Worm (Caenorhabditis elegans) whole organism, L1 larva: ENCODE results near the gene clec-243.

Source experiments
- C04F5.9 ChIP-seq: sonication (generic microtip); optimal IDR thresholded peaks from 2 replicates; lab custom pipeline; 2016; ENCODE audit warnings: missing genetic modification characterization, missing compliant biosample characterization
- C16A3.4 ChIP-seq: fragments of 150-350 bp; optimal IDR thresholded peaks from 2 replicates; lab custom pipeline; 2014; ENCODE audit warnings: missing biosample characterization, missing genetic modification characterization
- aly-2 ChIP-seq: fragments of 150-350 bp; optimal IDR thresholded peaks from 2 replicates; lab custom pipeline; 2014; ENCODE audit warnings: missing biosample characterization, missing genetic modification characterization
- ama-1 ChIP-seq: fragments of 150-350 bp; optimal IDR thresholded peaks from 2 replicates; lab custom pipeline; 2014
- ceh-63 ChIP-seq: fragments of 200-800 bp; sonication (Bioruptor generic); optimal IDR thresholded peaks from 2 replicates; lab custom pipeline; 2018; ENCODE audit warnings: mild to moderate bottlenecking, missing genetic modification characterization, missing compliant biosample characterization
- ceh-8 ChIP-seq: fragments of 200-800 bp; sonication (Bioruptor generic); optimal IDR thresholded peaks from 2 replicates; lab custom pipeline; 2018; ENCODE audit warnings: mild to moderate bottlenecking, missing genetic modification characterization, moderate library complexity, missing compliant biosample characterization
- ceh-90 ChIP-seq: sonication (generic microtip); optimal IDR thresholded peaks from 2 replicates; lab custom pipeline; 2016; ENCODE audit warnings: missing genetic modification characterization, missing compliant biosample characterization
- dpl-1 ChIP-seq, 3 experiments: fragments of 150-350 bp in 2 of 3; sonication (generic microtip) in 1 of 3; optimal IDR thresholded peaks; 2 replicates each; lab custom pipeline; 2014 to 2017; ENCODE audit warnings: missing biosample characterization in 3 of 3, missing genetic modification characterization in 3 of 3, missing genetic modification reagents in 3 of 3
- efl-1 ChIP-seq, 4 experiments: fragments of 150-350 bp; optimal IDR thresholded peaks in 3 of 4; peaks in 1 of 4; 1 replicate in 1 of 4; 2 replicates in 3 of 4; lab custom pipeline; 2014; ENCODE audit warnings: missing biosample characterization in 2 of 4, missing genetic modification characterization in 2 of 4, missing genetic modification reagents in 2 of 4
- egl-13 ChIP-seq: sonication (generic microtip); optimal IDR thresholded peaks from 2 replicates; lab custom pipeline; 2016; ENCODE audit warnings: missing genotype, missing genetic modification reagents, missing genetic modification characterization, missing compliant biosample characterization
- fkh-10 ChIP-seq: sonication (generic microtip); optimal IDR thresholded peaks from 2 replicates; lab custom pipeline; 2017; ENCODE audit warnings: missing biosample characterization, missing genetic modification reagents, missing genetic modification characterization
- fkh-4 ChIP-seq: sonication (generic microtip); optimal IDR thresholded peaks from 2 replicates; lab custom pipeline; 2016; ENCODE audit warnings: missing compliant biosample characterization, missing genetic modification characterization, borderline replicate concordance
- fkh-8 ChIP-seq: sonication (generic microtip); optimal IDR thresholded peaks from 2 replicates; lab custom pipeline; 2016; ENCODE audit warnings: mild to moderate bottlenecking, missing genetic modification characterization, missing compliant biosample characterization
- grh-1 ChIP-seq: fragments of 200-800 bp; sonication (Bioruptor generic); IDR thresholded peaks from 2 replicates; pipeline ENCODE4 v1.3.6; 2022; ENCODE audit warnings: missing genetic modification reagents, missing genetic modification characterization, missing compliant biosample characterization
- hlh-4 ChIP-seq: sonication (generic microtip); optimal IDR thresholded peaks from 2 replicates; lab custom pipeline; 2016; ENCODE audit warnings: mild to moderate bottlenecking, missing genetic modification characterization, missing compliant biosample characterization
- irx-1 ChIP-seq: sonication (generic microtip); optimal IDR thresholded peaks from 2 replicates; lab custom pipeline; 2016; ENCODE audit warnings: missing genetic modification characterization, missing compliant biosample characterization
- lin-13 ChIP-seq: fragments of 150-350 bp; optimal IDR thresholded peaks from 2 replicates; lab custom pipeline; 2014; ENCODE audit warnings: missing biosample characterization, missing genetic modification reagents, missing genetic modification characterization
- lin-15B ChIP-seq: fragments of 150-350 bp; sonication (generic microtip); optimal IDR thresholded peaks from 3 replicates; lab custom pipeline; 2014; ENCODE audit warnings: missing biosample characterization, missing genetic modification characterization
- lin-35 ChIP-seq, 2 experiments: fragments of 150-350 bp; optimal IDR thresholded peaks; 2 replicates each; lab custom pipeline; 2014; ENCODE audit warnings: missing biosample characterization in 2 of 2, missing genetic modification characterization in 2 of 2, missing genetic modification reagents in 2 of 2
- lir-3 ChIP-seq: sonication (generic microtip); optimal IDR thresholded peaks from 2 replicates; lab custom pipeline; 2016; ENCODE audit warnings: mild to moderate bottlenecking, missing genetic modification characterization, moderate library complexity, missing compliant biosample characterization; ENCODE audit not compliant: poor library complexity
- lsy-2 ChIP-seq, 2 experiments: fragments of 150-350 bp; optimal IDR thresholded peaks; 2 replicates each; lab custom pipeline; 2014; ENCODE audit warnings: missing biosample characterization in 2 of 2, missing genetic modification characterization in 2 of 2
- mab-9 ChIP-seq: fragments of 200-800 bp; sonication (Bioruptor generic); IDR thresholded peaks from 2 replicates; pipeline ENCODE4 v1.3.6; 2022; ENCODE audit warnings: missing genetic modification reagents, missing genetic modification characterization, missing compliant biosample characterization
- nhr-12 ChIP-seq: sonication (generic microtip); optimal IDR thresholded peaks from 2 replicates; lab custom pipeline; 2017; ENCODE audit warnings: missing biosample characterization, missing genetic modification characterization
- nhr-71 ChIP-seq: sonication (generic microtip); optimal IDR thresholded peaks from 2 replicates; lab custom pipeline; 2016; ENCODE audit warnings: mild to moderate bottlenecking, missing genetic modification characterization, moderate library complexity, missing compliant biosample characterization
- nhr-77 ChIP-seq: fragments of 150-350 bp; optimal IDR thresholded peaks from 2 replicates; lab custom pipeline; 2014; ENCODE audit warnings: missing biosample characterization, missing genetic modification characterization
- pax-3 ChIP-seq: fragments of 200-800 bp; sonication (Bioruptor generic); optimal IDR thresholded peaks from 2 replicates; lab custom pipeline; 2018; ENCODE audit warnings: mild to moderate bottlenecking, missing genetic modification characterization, moderate library complexity, missing compliant biosample characterization
- pqm-1 ChIP-seq: sonication (generic microtip); optimal IDR thresholded peaks from 3 replicates; lab custom pipeline; 2017; ENCODE audit warnings: missing biosample characterization, missing genetic modification characterization
- skn-1 ChIP-seq: fragments of 150-350 bp; optimal IDR thresholded peaks from 2 replicates; lab custom pipeline; 2014; ENCODE audit warnings: missing biosample characterization, missing genetic modification characterization
- sox-4 ChIP-seq: sonication (generic microtip); optimal IDR thresholded peaks from 2 replicates; lab custom pipeline; 2016; ENCODE audit warnings: missing genetic modification characterization, missing compliant biosample characterization
- tlp-1 ChIP-seq: fragments of 150-350 bp; optimal IDR thresholded peaks from 2 replicates; lab custom pipeline; 2014; ENCODE audit warnings: missing biosample characterization, missing genetic modification characterization
- unc-30 ChIP-seq: sonication (generic microtip); optimal IDR thresholded peaks from 2 replicates; lab custom pipeline; 2017; ENCODE audit warnings: missing biosample characterization, missing genetic modification characterization
- unc-86 ChIP-seq: sonication (generic microtip); optimal IDR thresholded peaks from 2 replicates; lab custom pipeline; 2016; ENCODE audit warnings: missing genetic modification characterization, missing compliant biosample characterization
- unc-98 ChIP-seq: fragments of 200-800 bp; sonication (Bioruptor generic); IDR thresholded peaks from 2 replicates; pipeline ENCODE4 v1.3.6; 2022; ENCODE audit warnings: missing genetic modification characterization, missing compliant biosample characterization
- xbp-1 ChIP-seq: sonication (generic microtip); optimal IDR thresholded peaks from 2 replicates; lab custom pipeline; 2016; ENCODE audit warnings: missing genetic modification characterization, missing compliant biosample characterization
- zag-1 ChIP-seq: fragments of 150-350 bp; optimal IDR thresholded peaks from 2 replicates; lab custom pipeline; 2014; ENCODE audit warnings: missing biosample characterization, missing genetic modification characterization
- ztf-4 ChIP-seq: fragments of 150-350 bp; optimal IDR thresholded peaks from 2 replicates; lab custom pipeline; 2014; ENCODE audit warnings: missing biosample characterization, missing genetic modification characterization

clec-243 gene

ce11 chrV:17226119-17226518 lies 22.7 kb downstream of the clec-243 start, which contains the start of gene srh-112:
Gene srh-112, minus strand, starts transcription at chrV:17226219.
- no peak for TF ChIP-seq irx-1 (tag; lab: Kevin White, UChicago)

DNA sequence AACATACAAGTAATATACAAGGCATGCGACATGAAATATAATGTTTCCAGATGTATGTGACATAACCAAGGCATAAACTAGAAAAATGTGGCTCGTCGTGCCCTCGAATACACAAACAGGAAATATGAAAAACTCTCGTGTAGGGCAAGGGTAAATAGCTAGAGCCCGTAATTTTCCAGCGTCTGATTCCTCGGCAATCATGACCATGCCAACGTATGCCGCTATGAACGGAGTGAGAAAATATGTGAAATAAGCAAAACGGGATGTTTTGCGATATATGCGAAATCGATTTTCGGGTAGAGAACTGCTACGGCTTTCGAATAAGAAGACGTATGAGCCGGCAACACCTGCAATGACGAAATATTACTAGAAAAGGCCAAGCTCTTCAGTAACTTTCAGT lies 23.4 kb downstream of the clec-243 start, which contains the start of gene scl-25:
TSS of gene scl-25 (plus strand) at position 301 of the 400 bp plus-strand sequence.
- TF ChIP-seq efl-1 (optimal IDR thresholded peaks at IDR 0.05; lab: Kevin White, UChicago) (no peak), efl-1 (GFP tag; optimal IDR thresholded peaks at IDR 0.05 in 1 of 2; lab: Kevin White, UChicago) (peak in 1 of 2 experiments; percentile 68), nhr-71 (tag; lab: Kevin White, UChicago) (no peak)

DNA sequence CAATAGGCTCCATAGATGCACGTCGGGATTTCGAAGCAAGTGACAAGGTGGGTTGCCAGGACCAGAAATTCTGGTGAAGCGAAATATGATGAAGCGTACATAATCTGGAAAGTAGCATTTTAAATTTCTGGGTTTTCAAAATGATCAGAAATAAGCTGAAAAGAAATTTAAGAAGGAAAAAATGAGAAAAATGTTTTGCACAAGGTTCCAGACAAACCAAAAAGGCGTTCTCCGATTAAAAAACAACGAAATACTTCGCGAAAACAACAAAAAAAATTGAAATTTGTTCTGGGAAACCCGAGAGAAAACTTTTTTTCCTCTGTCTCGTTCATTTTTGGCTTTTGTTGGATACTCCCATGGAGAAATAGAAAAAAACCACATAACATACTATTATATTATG lies 25.5 kb downstream of the clec-243 start, which contains the start of gene srh-252:
TSS of gene srh-252 (minus strand) at position 101 of the 400 bp plus-strand sequence.
- TF ChIP-seq C16A3.4, result no peak
- no peak for TF ChIP-seq lin-35 (GFP tag; optimal IDR thresholded peaks at IDR 0.05; lab: Kevin White, UChicago)
- TF ChIP-seq ceh-63 (GFP tag; lab: Kevin White, UChicago), result no peak
- TF ChIP-seq lin-15B, result no peak
- no peak for TF ChIP-seq hlh-4 (tag; lab: Kevin White, UChicago)
- no peak for TF ChIP-seq nhr-77 (tag; lab: Kevin White, UChicago)
- no peak for TF ChIP-seq xbp-1
- TF ChIP-seq, all 84 proteins: peak for 0

DNA sequence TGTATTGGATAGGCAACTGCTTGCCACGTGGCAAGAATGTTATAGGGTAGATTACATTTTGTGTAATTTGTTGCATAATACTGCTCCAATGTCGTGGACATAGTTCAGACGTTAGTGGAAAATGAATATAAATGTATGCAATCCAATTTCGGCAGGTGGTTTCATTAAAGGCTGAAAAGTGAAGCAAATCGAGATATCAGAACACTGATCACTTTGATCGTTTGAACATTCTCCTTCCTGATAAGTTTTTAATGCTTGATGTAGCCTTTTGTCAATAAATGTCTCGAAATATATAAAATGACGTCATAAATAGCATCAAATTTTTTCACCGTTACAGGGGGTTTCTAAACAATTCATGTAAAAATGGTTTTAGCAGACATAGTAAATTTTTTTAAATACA lies 28.5 kb downstream of the clec-243 start, which contains the start of gene srh-109:
TSS of gene srh-109 (minus strand) at position 101 of the 400 bp plus-strand sequence.
- no peak for TF ChIP-seq pax-3 (tag; lab: Kevin White, UChicago)
- TF ChIP-seq fkh-8, result no peak
- TF ChIP-seq C04F5.9 (tag; lab: Kevin White, UChicago), result no peak
- TF ChIP-seq ztf-4 (tag; lab: Kevin White, UChicago), result no peak

- TF ChIP-seq nhr-71 (tag; lab: Kevin White, UChicago) (no peak), skn-1 (tag; lab: Kevin White, UChicago) (no peak), efl-1 (optimal IDR thresholded peaks at IDR 0.05; lab: Kevin White, UChicago) (no peak), efl-1 (GFP tag; optimal IDR thresholded peaks at IDR 0.05 in 1 of 2; lab: Kevin White, UChicago) (no peak), ceh-8 (GFP tag; lab: Kevin White, UChicago) (no peak), lsy-2 (tag; optimal IDR thresholded peaks at IDR 0.05; lab: Kevin White, UChicago) (no peak), nhr-77 (tag; lab: Kevin White, UChicago) (no peak), fkh-4 (tag; lab: Kevin White, UChicago) (no peak), ama-1 (no peak), dpl-1 (GFP tag; optimal IDR thresholded peaks at IDR 0.05; lab: Kevin White, UChicago) (no peak), fkh-10 (no peak), pqm-1 (tag; lab: Kevin White, UChicago) (no peak), zag-1 (no peak), unc-30 (tag; lab: Kevin White, UChicago) (no peak), egl-13 (tag; lab: Kevin White, UChicago) (no peak), tlp-1 (tag; lab: Kevin White, UChicago) (no peak), lin-13 (GFP tag; lab: Kevin White, UChicago) (no peak), aly-2 (tag; lab: Kevin White, UChicago) (no peak)
These were observed 31.1 kb downstream of the clec-243 start, which contains the start of gene srbc-62 for ce11 chrV:17217690-17218089. Gene srbc-62, plus strand, starts transcription at chrV:17217990.

DNA sequence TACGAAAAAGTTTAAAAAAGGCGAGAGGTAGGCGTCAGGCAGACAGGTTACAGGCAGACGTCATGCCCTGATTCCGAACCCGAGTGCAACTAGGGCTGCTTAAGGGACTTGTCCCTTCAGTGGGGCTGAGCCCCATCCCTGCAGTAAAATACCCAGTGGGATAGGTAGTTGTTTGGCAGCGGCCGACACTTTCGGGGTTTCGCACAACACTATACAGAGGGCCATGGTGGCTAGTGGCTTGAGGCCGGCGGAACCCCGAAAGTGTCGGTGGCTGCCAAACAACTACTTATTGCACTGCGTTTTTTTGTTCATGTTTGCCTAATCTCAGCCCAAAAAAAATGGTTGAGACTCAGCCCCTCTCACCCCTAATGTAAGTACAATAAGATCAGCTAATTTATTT lies 33.2 kb downstream of the clec-243 start:
- no peak for TF ChIP-seq mab-9 (GFP tag; lab: Robert Waterston, UW)

DNA sequence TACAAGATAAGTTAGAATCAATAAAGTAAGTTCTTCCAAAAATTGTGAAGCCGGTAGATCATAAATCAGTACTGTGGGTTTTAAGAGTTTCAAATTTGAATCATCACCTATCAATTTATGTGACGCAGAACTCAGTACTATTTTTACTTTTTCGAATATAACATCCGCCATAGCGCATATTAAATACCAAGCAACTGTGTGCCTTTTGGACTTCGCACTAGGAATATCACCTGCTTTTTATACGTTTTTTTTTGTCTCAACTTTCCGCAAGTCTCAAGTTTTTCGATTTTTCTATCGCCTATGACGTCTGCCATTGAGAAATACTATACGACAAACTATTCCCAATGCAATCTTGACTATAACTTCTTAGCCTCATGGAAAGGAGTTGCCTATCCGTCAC lies 36.1 kb downstream of the clec-243 start, which contains the start of gene srh-113:
TSS of gene srh-113 (plus strand) at position 301 of the 400 bp plus-strand sequence.
- TF ChIP-seq nhr-77 (tag; lab: Kevin White, UChicago), result no peak
- no peak for TF ChIP-seq unc-98 (GFP tag; lab: Robert Waterston, UW)
- no peak for TF ChIP-seq tlp-1 (tag; lab: Kevin White, UChicago)
- no peak for TF ChIP-seq grh-1 (GFP tag; lab: Robert Waterston, UW)
- no peak for TF ChIP-seq lir-3 (tag; lab: Kevin White, UChicago)
- TF ChIP-seq sox-4 (tag; lab: Kevin White, UChicago), result no peak
- TF ChIP-seq unc-86, result no peak
- TF ChIP-seq nhr-12 (tag; lab: Kevin White, UChicago), result no peak
- no peak for TF ChIP-seq ceh-90 (tag; lab: Kevin White, UChicago)
